Worm (Caenorhabditis elegans) whole organism, young adult: ENCODE measurements around the gene let-2.

ENCODE experiments used
- C06A6.2 ChIP-seq: fragments of 200-800 bp; sonication (Bioruptor generic); conservative IDR thresholded peaks from 2 replicates; pipeline ENCODE4 v1.3.6; 2022; ENCODE audit warnings: missing genetic modification characterization, missing compliant biosample characterization
- T26A5.8 ChIP-seq: sonication (generic microtip); optimal IDR thresholded peaks from 2 replicates; lab custom pipeline; 2016; ENCODE audit warnings: missing genetic modification characterization, missing compliant biosample characterization
- Y67H2A.10 ChIP-seq: fragments of 200-800 bp; sonication (Bioruptor generic); conservative IDR thresholded peaks from 2 replicates; pipeline ENCODE4 v1.3.6; 2022; ENCODE audit warnings: missing genetic modification reagents, missing genetic modification characterization, missing compliant biosample characterization
- Y95B8A.8 ChIP-seq: fragments of 200-800 bp; sonication (Bioruptor generic); IDR thresholded peaks from 2 replicates; pipeline ENCODE4 v1.3.6; 2022; ENCODE audit warnings: missing genetic modification reagents, missing genetic modification characterization, missing compliant biosample characterization
- ama-1 ChIP-seq, 3 experiments: fragments of 150-350 bp in 1 of 3; sonication (generic microtip) in 2 of 3; optimal IDR thresholded peaks; 2 replicates each; lab custom pipeline; 2014 to 2018; ENCODE audit warnings: missing biosample characterization in 2 of 3, missing genetic modification characterization in 2 of 3, missing genetic modification reagents in 2 of 3
- efl-1 ChIP-seq: fragments of 150-350 bp; optimal IDR thresholded peaks from 2 replicates; lab custom pipeline; 2014; ENCODE audit warnings: missing biosample characterization, missing genetic modification reagents, missing genetic modification characterization
- egl-18 ChIP-seq: fragments of 200-800 bp; sonication (Bioruptor generic); IDR thresholded peaks from 2 replicates; pipeline ENCODE4 v1.3.6; 2022; ENCODE audit warnings: missing genetic modification reagents, missing genetic modification characterization, missing compliant biosample characterization
- ets-4 ChIP-seq: fragments of 200-800 bp; sonication (Bioruptor generic); optimal IDR thresholded peaks from 2 replicates; lab custom pipeline; 2018; ENCODE audit warnings: mild to moderate bottlenecking, missing genetic modification characterization, missing compliant biosample characterization
- lsl-1 ChIP-seq: fragments of 200-800 bp; sonication (Bioruptor generic); optimal IDR thresholded peaks from 2 replicates; lab custom pipeline; 2018; ENCODE audit warnings: mild to moderate bottlenecking, missing genetic modification characterization, moderate library complexity, missing compliant biosample characterization
- mes-4 ChIP-seq: sonication (generic microtip); optimal IDR thresholded peaks from 2 replicates; lab custom pipeline; 2016; ENCODE audit warnings: missing genotype, missing genetic modification characterization, missing compliant biosample characterization
- snpc-3.4 ChIP-seq: sonication (generic microtip); optimal IDR thresholded peaks from 2 replicates; lab custom pipeline; 2017; ENCODE audit warnings: missing genetic modification characterization, mild to moderate bottlenecking, missing compliant biosample characterization, antibody characterized with exemption, moderate library complexity, missing genotype, missing genetic modification reagents
- unc-62 ChIP-seq: fragments of 150-350 bp; optimal IDR thresholded peaks from 2 replicates; lab custom pipeline; 2014; ENCODE audit warnings: missing biosample characterization, missing genetic modification reagents, missing genetic modification characterization
- zfh-2 ChIP-seq: fragments of 200-800 bp; sonication (Bioruptor generic); conservative IDR thresholded peaks from 2 replicates; pipeline ENCODE4 v1.3.6; 2022; ENCODE audit warnings: missing genetic modification reagents, missing genetic modification characterization, missing compliant biosample characterization

- no peak for TF ChIP-seq mes-4
- TF ChIP-seq ama-1 (optimal IDR thresholded peaks at IDR 0.05; lab: Kevin White, UChicago): no peak
- TF ChIP-seq ama-1 (GFP tag; optimal IDR thresholded peaks at IDR 0.05; lab: Kevin White, UChicago): no peak
- no peak for TF ChIP-seq unc-62 (GFP tag; lab: Kevin White, UChicago)
- TF ChIP-seq efl-1 (GFP tag; lab: Kevin White, UChicago): no peak
- TF ChIP-seq lsl-1 (GFP tag; lab: Kevin White, UChicago): no peak
- TF ChIP-seq egl-18 (GFP tag; lab: Robert Waterston, UW): no peak
- TF ChIP-seq Y95B8A.8 (GFP tag; lab: Robert Waterston, UW): no peak
- no peak for TF ChIP-seq Y67H2A.10 (GFP tag; lab: Robert Waterston, UW)
- no peak for TF ChIP-seq C06A6.2 (GFP tag; lab: Robert Waterston, UW)
- no peak for TF ChIP-seq ets-4 (GFP tag; lab: Kevin White, UChicago)
- no peak for TF ChIP-seq T26A5.8 (tag; lab: Kevin White, UChicago)
- peak; percentile 69 for TF ChIP-seq snpc-3.4 (tag; lab: Kevin White, UChicago)
- TF ChIP-seq zfh-2: no peak
Measured at ce11 chrX:16357531-16357930, 31.6 kb downstream of the let-2 start.
